Worm (Caenorhabditis elegans) whole organism, L1 larva: ENCODE results near the gene lsm-1.

Experiments
- C34B4.2 ChIP-seq: sonication (generic microtip); optimal IDR thresholded peaks from 2 replicates; lab custom pipeline; 2017; ENCODE audit warnings: mild to moderate bottlenecking, missing genetic modification characterization, missing compliant biosample characterization
- F16B12.6 ChIP-seq: fragments of 150-350 bp; optimal IDR thresholded peaks from 2 replicates; lab custom pipeline; 2014; ENCODE audit warnings: missing biosample characterization, missing genetic modification characterization
- aly-2 ChIP-seq: fragments of 150-350 bp; optimal IDR thresholded peaks from 2 replicates; lab custom pipeline; 2014; ENCODE audit warnings: missing biosample characterization, missing genetic modification characterization
- ama-1 ChIP-seq: fragments of 150-350 bp; optimal IDR thresholded peaks from 2 replicates; lab custom pipeline; 2014
- blmp-1 ChIP-seq: fragments of 150-350 bp; optimal IDR thresholded peaks from 2 replicates; lab custom pipeline; 2014; ENCODE audit warnings: missing biosample characterization, missing genetic modification characterization
- ceh-88 ChIP-seq: fragments of 200-800 bp; sonication (Bioruptor generic); IDR thresholded peaks from 2 replicates; pipeline ENCODE4 v1.3.6; 2022; ENCODE audit warnings: missing genetic modification characterization, missing compliant biosample characterization
- ceh-90 ChIP-seq: sonication (generic microtip); optimal IDR thresholded peaks from 2 replicates; lab custom pipeline; 2016; ENCODE audit warnings: missing genetic modification characterization, missing compliant biosample characterization
- dpl-1 ChIP-seq, 3 experiments: fragments of 150-350 bp in 2 of 3; sonication (generic microtip) in 1 of 3; optimal IDR thresholded peaks; 2 replicates each; lab custom pipeline; 2014 to 2017; ENCODE audit warnings: missing biosample characterization in 3 of 3, missing genetic modification characterization in 3 of 3, missing genetic modification reagents in 3 of 3
- egl-27 ChIP-seq, 2 experiments: fragments of 150-350 bp in 1 of 2; sonication (generic microtip); optimal IDR thresholded peaks; 3 replicates each; lab custom pipeline; 2017 to 2018; ENCODE audit warnings: missing biosample characterization in 2 of 2, missing genetic modification characterization in 2 of 2, missing genetic modification reagents in 2 of 2
- ets-5 ChIP-seq: fragments of 200-800 bp; sonication (Bioruptor generic); IDR thresholded peaks from 2 replicates; pipeline ENCODE4 v1.3.6; 2022; ENCODE audit warnings: missing genetic modification characterization, missing compliant biosample characterization
- fkh-10 ChIP-seq: sonication (generic microtip); optimal IDR thresholded peaks from 2 replicates; lab custom pipeline; 2017; ENCODE audit warnings: missing biosample characterization, missing genetic modification reagents, missing genetic modification characterization
- fkh-4 ChIP-seq: sonication (generic microtip); optimal IDR thresholded peaks from 2 replicates; lab custom pipeline; 2016; ENCODE audit warnings: missing compliant biosample characterization, missing genetic modification characterization, borderline replicate concordance
- fkh-8 ChIP-seq: sonication (generic microtip); optimal IDR thresholded peaks from 2 replicates; lab custom pipeline; 2016; ENCODE audit warnings: mild to moderate bottlenecking, missing genetic modification characterization, missing compliant biosample characterization
- grh-1 ChIP-seq: fragments of 200-800 bp; sonication (Bioruptor generic); IDR thresholded peaks from 2 replicates; pipeline ENCODE4 v1.3.6; 2022; ENCODE audit warnings: missing genetic modification reagents, missing genetic modification characterization, missing compliant biosample characterization
- hpl-2 ChIP-seq: fragments of 150-350 bp; optimal IDR thresholded peaks from 2 replicates; lab custom pipeline; 2014; ENCODE audit warnings: missing biosample characterization, missing genetic modification reagents, missing genetic modification characterization
- irx-1 ChIP-seq: sonication (generic microtip); optimal IDR thresholded peaks from 2 replicates; lab custom pipeline; 2016; ENCODE audit warnings: missing genetic modification characterization, missing compliant biosample characterization
- lin-13 ChIP-seq: fragments of 150-350 bp; optimal IDR thresholded peaks from 2 replicates; lab custom pipeline; 2014; ENCODE audit warnings: missing biosample characterization, missing genetic modification reagents, missing genetic modification characterization
- lin-14 ChIP-seq: fragments of 200-800 bp; sonication (Bioruptor generic); optimal IDR thresholded peaks from 2 replicates; lab custom pipeline; 2018; ENCODE audit warnings: mild to moderate bottlenecking, missing genetic modification characterization, moderate library complexity, missing compliant biosample characterization
- lin-15B ChIP-seq: fragments of 150-350 bp; sonication (generic microtip); optimal IDR thresholded peaks from 3 replicates; lab custom pipeline; 2014; ENCODE audit warnings: missing biosample characterization, missing genetic modification characterization
- lin-35 ChIP-seq, 2 experiments: fragments of 150-350 bp; optimal IDR thresholded peaks; 2 replicates each; lab custom pipeline; 2014; ENCODE audit warnings: missing biosample characterization in 2 of 2, missing genetic modification characterization in 2 of 2, missing genetic modification reagents in 2 of 2
- lir-3 ChIP-seq: sonication (generic microtip); optimal IDR thresholded peaks from 2 replicates; lab custom pipeline; 2016; ENCODE audit warnings: mild to moderate bottlenecking, missing genetic modification characterization, moderate library complexity, missing compliant biosample characterization; ENCODE audit not compliant: poor library complexity
- lsy-2 ChIP-seq, 2 experiments: fragments of 150-350 bp; optimal IDR thresholded peaks; 2 replicates each; lab custom pipeline; 2014; ENCODE audit warnings: missing biosample characterization in 2 of 2, missing genetic modification characterization in 2 of 2
- mep-1 ChIP-seq: fragments of 150-350 bp; optimal IDR thresholded peaks from 2 replicates; lab custom pipeline; 2014; ENCODE audit warnings: missing biosample characterization, missing genetic modification characterization
- nhr-12 ChIP-seq: sonication (generic microtip); optimal IDR thresholded peaks from 2 replicates; lab custom pipeline; 2017; ENCODE audit warnings: missing biosample characterization, missing genetic modification characterization
- nhr-19 ChIP-seq: fragments of 200-800 bp; sonication (Bioruptor generic); conservative IDR thresholded peaks from 2 replicates; pipeline ENCODE4 v1.3.6; 2022; ENCODE audit warnings: missing genetic modification characterization, missing compliant biosample characterization
- nhr-237 ChIP-seq: fragments of 150-350 bp; optimal IDR thresholded peaks from 2 replicates; lab custom pipeline; 2014; ENCODE audit warnings: missing biosample characterization, missing genetic modification characterization
- nhr-47 ChIP-seq: sonication (generic microtip); optimal IDR thresholded peaks from 2 replicates; lab custom pipeline; 2016; ENCODE audit warnings: mild to moderate bottlenecking, missing genetic modification characterization, moderate library complexity, missing compliant biosample characterization
- nhr-77 ChIP-seq: fragments of 150-350 bp; optimal IDR thresholded peaks from 2 replicates; lab custom pipeline; 2014; ENCODE audit warnings: missing biosample characterization, missing genetic modification characterization
- nhr-90 ChIP-seq: sonication (generic microtip); optimal IDR thresholded peaks from 2 replicates; lab custom pipeline; 2016; ENCODE audit warnings: mild to moderate bottlenecking, missing genetic modification characterization, missing compliant biosample characterization; ENCODE audit not compliant: poor library complexity
- pax-3 ChIP-seq: fragments of 200-800 bp; sonication (Bioruptor generic); optimal IDR thresholded peaks from 2 replicates; lab custom pipeline; 2018; ENCODE audit warnings: mild to moderate bottlenecking, missing genetic modification characterization, moderate library complexity, missing compliant biosample characterization
- skn-1 ChIP-seq: fragments of 150-350 bp; optimal IDR thresholded peaks from 2 replicates; lab custom pipeline; 2014; ENCODE audit warnings: missing biosample characterization, missing genetic modification characterization
- snpc-4 ChIP-seq: fragments of 150-350 bp; optimal IDR thresholded peaks from 2 replicates; lab custom pipeline; 2014; ENCODE audit warnings: missing biosample characterization, missing genetic modification characterization
- snu-23 ChIP-seq: sonication (generic microtip); optimal IDR thresholded peaks from 2 replicates; lab custom pipeline; 2016; ENCODE audit warnings: missing genetic modification characterization, missing compliant biosample characterization
- sox-4 ChIP-seq: sonication (generic microtip); optimal IDR thresholded peaks from 2 replicates; lab custom pipeline; 2016; ENCODE audit warnings: missing genetic modification characterization, missing compliant biosample characterization
- sptf-1 ChIP-seq: fragments of 150-350 bp; optimal IDR thresholded peaks from 2 replicates; lab custom pipeline; 2014; ENCODE audit warnings: missing biosample characterization, missing genetic modification characterization
- swsn-7 ChIP-seq: sonication (generic microtip); optimal IDR thresholded peaks from 2 replicates; lab custom pipeline; 2016; ENCODE audit warnings: missing genetic modification characterization, missing compliant biosample characterization
- tlp-1 ChIP-seq: fragments of 150-350 bp; optimal IDR thresholded peaks from 2 replicates; lab custom pipeline; 2014; ENCODE audit warnings: missing biosample characterization, missing genetic modification characterization
- unc-62 ChIP-seq: fragments of 150-350 bp; optimal IDR thresholded peaks from 2 replicates; lab custom pipeline; 2014; ENCODE audit warnings: missing biosample characterization, missing genetic modification reagents, missing genetic modification characterization
- unc-86 ChIP-seq: sonication (generic microtip); optimal IDR thresholded peaks from 2 replicates; lab custom pipeline; 2016; ENCODE audit warnings: missing genetic modification characterization, missing compliant biosample characterization
- unc-98 ChIP-seq: fragments of 200-800 bp; sonication (Bioruptor generic); IDR thresholded peaks from 2 replicates; pipeline ENCODE4 v1.3.6; 2022; ENCODE audit warnings: missing genetic modification characterization, missing compliant biosample characterization
- xbp-1 ChIP-seq: sonication (generic microtip); optimal IDR thresholded peaks from 2 replicates; lab custom pipeline; 2016; ENCODE audit warnings: missing genetic modification characterization, missing compliant biosample characterization
- zag-1 ChIP-seq: fragments of 150-350 bp; optimal IDR thresholded peaks from 2 replicates; lab custom pipeline; 2014; ENCODE audit warnings: missing biosample characterization, missing genetic modification characterization
- ztf-11 ChIP-seq, 2 experiments: sonication (generic microtip); optimal IDR thresholded peaks; 2 replicates each; lab custom pipeline; 2016 to 2017; ENCODE audit warnings: missing genetic modification characterization in 2 of 2, missing biosample characterization in 1 of 2, missing compliant biosample characterization in 1 of 2

Gene lsm-1

ce11 chrII:11097154-11097887, 29.4 kb upstream of the lsm-1 start, which contains the start of the genes rpl-36.A and nuo-1 (continued):
- TF ChIP-seq ceh-88 (GFP tag; lab: Robert Waterston, UW) (no peak), C34B4.2 (tag; lab: Kevin White, UChicago) (no peak), sox-4 (tag; lab: Kevin White, UChicago) (no peak), dpl-1 (GFP tag; optimal IDR thresholded peaks at IDR 0.05; lab: Kevin White, UChicago) (peak; percentile 80 to 86 (median 84)), blmp-1 (peak; percentile 97), snpc-4 (peak; percentile 61), aly-2 (no peak), fkh-10 (peak; percentile 25), lsy-2 (tag; optimal IDR thresholded peaks at IDR 0.05; lab: Kevin White, UChicago) (peak; percentile 98 to 99), lir-3 (tag; lab: Kevin White, UChicago) (peak; percentile 51), lin-35 (GFP tag; optimal IDR thresholded peaks at IDR 0.05; lab: Kevin White, UChicago) (peak; percentile 88 to 93), lin-14 (peak; percentile 88), nhr-12 (tag; lab: Kevin White, UChicago) (no peak), unc-62 (GFP tag; lab: Kevin White, UChicago) (no peak), fkh-4 (tag; lab: Kevin White, UChicago) (no peak), unc-86 (tag; lab: Kevin White, UChicago) (peak; percentile 69), tlp-1 (tag; lab: Kevin White, UChicago) (no peak), sptf-1 (tag; lab: Kevin White, UChicago) (no peak), lin-15B (tag; lab: Kevin White, UChicago) (peak; percentile 85), zag-1 (no peak), ztf-11 (tag; optimal IDR thresholded peaks at IDR 0.05; lab: Kevin White, UChicago) (peak in 1 of 2 experiments; percentile 25), lin-13 (peak; percentile 79), unc-98 (GFP tag; lab: Robert Waterston, UW) (no peak), nhr-19 (peak; percentile 76), egl-27 (tag; optimal IDR thresholded peaks at IDR 0.05; lab: Kevin White, UChicago) (no peak), swsn-7 (tag; lab: Kevin White, UChicago) (peak; percentile 81), xbp-1 (tag; lab: Kevin White, UChicago) (peak; percentile 79), ets-5 (GFP tag; lab: Robert Waterston, UW) (no peak), nhr-77 (tag; lab: Kevin White, UChicago) (peak; percentile 76), irx-1 (tag; lab: Kevin White, UChicago) (peak; percentile 51), nhr-237 (peak; percentile 56), skn-1 (tag; lab: Kevin White, UChicago) (peak; percentile 84), F16B12.6 (peak; percentile 62), grh-1 (peak; percentile 58), ama-1 (lab: Kevin White, UChicago) (no peak), hpl-2 (peak; percentile 55), nhr-47 (tag; lab: Kevin White, UChicago) (peak; percentile 85), nhr-90 (tag; lab: Kevin White, UChicago) (peak; percentile 54), mep-1 (peak; percentile 89), ceh-90 (tag; lab: Kevin White, UChicago) (no peak), fkh-8 (tag; lab: Kevin White, UChicago) (peak; percentile 77), snu-23 (GFP tag; lab: Kevin White, UChicago) (peak; percentile 91)

- TF ChIP-seq pax-3 = no peak
- TF ChIP-seq, all 84 proteins: peak for 0
Observed at ce11 chrII:11099841-11100240, 26.9 kb upstream of the lsm-1 start, which contains the start of gene C09H10.4. Gene C09H10.4, plus strand, starts transcription at chrII:11100141.
